Fruit fly (Drosophila melanogaster) whole organism, embryonic: ENCODE results near the gene Kal1.
A peak's percentile ranks its signal among the peaks of the same experiment; 100 is the strongest.

ENCODE experiments used
- Atf6 ChIP-seq: fragments of 200-800 bp; sonication (Bioruptor generic); IDR thresholded peaks from 2 replicates; pipeline ENCODE4 v1.3.6; 2022; ENCODE audit warnings: missing biosample characterization, missing genetic modification characterization
- CG10209 ChIP-seq: fragments of 200-800 bp; sonication (Bioruptor generic); optimal IDR thresholded peaks from 3 replicates; lab custom pipeline; 2017; ENCODE audit warnings: missing biosample characterization, mild to moderate bottlenecking, missing genetic modification characterization, missing genetic modification reagents
- CG17186 ChIP-seq: fragments of 200-800 bp; sonication (Bioruptor generic); optimal IDR thresholded peaks from 3 replicates; lab custom pipeline; 2017; ENCODE audit warnings: missing biosample characterization, missing genetic modification reagents, missing genetic modification characterization
- CG17359 ChIP-seq: fragments of 200-800 bp; sonication (Bioruptor generic); optimal IDR thresholded peaks from 3 replicates; lab custom pipeline; 2018; ENCODE audit warnings: missing biosample characterization, mild to moderate bottlenecking, missing genetic modification characterization, moderate library complexity
- CG2889 ChIP-seq: fragments of 200-800 bp; sonication (Bioruptor generic); IDR thresholded peaks from 3 replicates; pipeline ENCODE4 v1.3.6; 2022; ENCODE audit warnings: missing biosample characterization, missing genetic modification characterization
- CrebB ChIP-seq: fragments of 200-800 bp; sonication (Bioruptor generic); optimal IDR thresholded peaks from 3 replicates; lab custom pipeline; 2018; ENCODE audit warnings: missing biosample characterization, mild to moderate bottlenecking, missing genetic modification characterization
- Hr3 ChIP-seq: fragments of 200-800 bp; sonication (Bioruptor generic); optimal IDR thresholded peaks from 3 replicates; lab custom pipeline; 2016; ENCODE audit warnings: missing biosample characterization, missing genetic modification characterization
- vfl ChIP-seq: fragments of 200-800 bp; sonication (Bioruptor generic); optimal IDR thresholded peaks from 2 replicates; lab custom pipeline; 2016; ENCODE audit warnings: missing biosample characterization, missing genetic modification characterization

- TF ChIP-seq CG10209 (GFP tag; lab: Kevin White, UChicago) (no peak), CG17186 (GFP tag; lab: Kevin White, UChicago) (no peak), CG17359 (tag; lab: Kevin White, UChicago) (peak; percentile 2), CG2889 (GFP tag; lab: Robert Waterston, UW) (no peak), Hr3 (GFP tag; lab: Kevin White, UChicago) (no peak), Atf6 (GFP tag; lab: Robert Waterston, UW) (no peak), CrebB (tag; lab: Kevin White, UChicago) (no peak), vfl (GFP tag; lab: Kevin White, UChicago) (no peak)
Observed at dm6 chr3R:24148838-24149237, 7.6 kb downstream of the Kal1 start, which contains the start of gene Slimp.
